Worm (Caenorhabditis elegans) whole organism, mixed stage, embryonic: ENCODE data around the gene saeg-1.

Source experiments
- M03D4.4 ChIP-seq: sonication (generic microtip); optimal IDR thresholded peaks from 2 replicates; lab custom pipeline; 2017; ENCODE audit warnings: mild to moderate bottlenecking, missing genetic modification characterization, missing compliant biosample characterization
- bed-3 ChIP-seq: fragments of 200-800 bp; sonication (Bioruptor generic); optimal IDR thresholded peaks from 3 replicates; lab custom pipeline; 2018; ENCODE audit warnings: mild to moderate bottlenecking, missing genetic modification characterization, moderate library complexity, missing compliant biosample characterization
- blmp-1 ChIP-seq: fragments of 150-350 bp; optimal IDR thresholded peaks from 2 replicates; lab custom pipeline; 2014; ENCODE audit warnings: missing biosample characterization, missing genetic modification characterization
- ceh-39 ChIP-seq: fragments of 150-350 bp; optimal IDR thresholded peaks from 2 replicates; lab custom pipeline; 2014; ENCODE audit warnings: missing biosample characterization, missing genetic modification characterization
- ceh-43 ChIP-seq: fragments of 200-800 bp; sonication (Bioruptor generic); optimal IDR thresholded peaks from 2 replicates; lab custom pipeline; 2018; ENCODE audit warnings: mild to moderate bottlenecking, missing genetic modification characterization, moderate library complexity, missing compliant biosample characterization
- ceh-83 ChIP-seq: fragments of 200-800 bp; sonication (Bioruptor generic); optimal IDR thresholded peaks from 2 replicates; lab custom pipeline; 2018; ENCODE audit warnings: mild to moderate bottlenecking, missing genetic modification characterization, missing compliant biosample characterization
- ces-1 ChIP-seq: fragments of 150-350 bp; optimal IDR thresholded peaks from 2 replicates; lab custom pipeline; 2014; ENCODE audit warnings: missing biosample characterization, missing genetic modification reagents, missing genetic modification characterization
- cnd-1 ChIP-seq: fragments of 200-800 bp; sonication (Bioruptor generic); optimal IDR thresholded peaks from 2 replicates; lab custom pipeline; 2018; ENCODE audit warnings: mild to moderate bottlenecking, missing genetic modification characterization, missing compliant biosample characterization
- drap-1 ChIP-seq: fragments of 200-800 bp; sonication (Bioruptor generic); optimal IDR thresholded peaks from 3 replicates; lab custom pipeline; 2018; ENCODE audit warnings: mild to moderate bottlenecking, missing genetic modification characterization, missing compliant biosample characterization
- elt-1 ChIP-seq: sonication (generic microtip); optimal IDR thresholded peaks from 2 replicates; lab custom pipeline; 2017; ENCODE audit warnings: missing genetic modification characterization, mild to moderate bottlenecking, missing compliant biosample characterization, antibody characterized with exemption, moderate library complexity, borderline replicate concordance; ENCODE audit not compliant: insufficient read depth
- elt-3 ChIP-seq: fragments of 150-350 bp; optimal IDR thresholded peaks from 2 replicates; lab custom pipeline; 2014; ENCODE audit warnings: missing biosample characterization, missing genetic modification characterization
- flh-1 ChIP-seq: fragments of 200-800 bp; sonication (Bioruptor generic); optimal IDR thresholded peaks from 2 replicates; lab custom pipeline; 2018; ENCODE audit warnings: mild to moderate bottlenecking, missing genetic modification characterization, moderate library complexity, missing compliant biosample characterization
- ham-2 ChIP-seq: fragments of 200-800 bp; sonication (Bioruptor generic); optimal IDR thresholded peaks from 2 replicates; lab custom pipeline; 2018; ENCODE audit warnings: mild to moderate bottlenecking, missing genetic modification characterization, missing compliant biosample characterization
- hlh-1 ChIP-seq: fragments of 150-350 bp; optimal IDR thresholded peaks from 2 replicates; lab custom pipeline; 2014; ENCODE audit warnings: missing biosample characterization, missing genetic modification reagents, missing genetic modification characterization
- lin-13 ChIP-seq: fragments of 150-350 bp; optimal IDR thresholded peaks from 2 replicates; lab custom pipeline; 2014; ENCODE audit warnings: missing biosample characterization, missing genetic modification characterization
- lin-32 ChIP-seq: fragments of 200-800 bp; sonication (Bioruptor generic); optimal IDR thresholded peaks from 2 replicates; lab custom pipeline; 2018; ENCODE audit warnings: mild to moderate bottlenecking, missing genetic modification characterization, missing compliant biosample characterization
- lsy-2 ChIP-seq: fragments of 150-350 bp; optimal IDR thresholded peaks from 2 replicates; lab custom pipeline; 2014; ENCODE audit warnings: missing biosample characterization, missing genetic modification characterization
- mab-5 ChIP-seq: fragments of 150-350 bp; optimal IDR thresholded peaks from 2 replicates; lab custom pipeline; 2014; ENCODE audit warnings: missing biosample characterization, missing genetic modification characterization
- mep-1 ChIP-seq: fragments of 150-350 bp; optimal IDR thresholded peaks from 2 replicates; lab custom pipeline; 2017; ENCODE audit warnings: missing biosample characterization, missing genetic modification reagents, missing genetic modification characterization, inconsistent platforms
- mls-2 ChIP-seq: sonication (generic microtip); optimal IDR thresholded peaks from 2 replicates; lab custom pipeline; 2016; ENCODE audit warnings: mild to moderate bottlenecking, missing genetic modification characterization, moderate library complexity, missing compliant biosample characterization
- nhr-12 ChIP-seq: fragments of 150-350 bp; optimal IDR thresholded peaks from 2 replicates; lab custom pipeline; 2014; ENCODE audit warnings: missing biosample characterization, missing genetic modification characterization
- nhr-2 ChIP-seq: fragments of 150-350 bp; optimal IDR thresholded peaks from 2 replicates; lab custom pipeline; 2014; ENCODE audit warnings: missing biosample characterization, missing genetic modification characterization
- nhr-237 ChIP-seq: fragments of 150-350 bp; optimal IDR thresholded peaks from 2 replicates; lab custom pipeline; 2014; ENCODE audit warnings: missing biosample characterization, missing genetic modification characterization
- nhr-28 ChIP-seq: fragments of 150-350 bp; optimal IDR thresholded peaks from 2 replicates; lab custom pipeline; 2014; ENCODE audit warnings: missing biosample characterization, missing genetic modification characterization
- nhr-76 ChIP-seq: sonication (generic microtip); optimal IDR thresholded peaks from 2 replicates; lab custom pipeline; 2017; ENCODE audit warnings: missing biosample characterization, missing genetic modification characterization
- pha-4 ChIP-seq: fragments of 150-350 bp; optimal IDR thresholded peaks from 2 replicates; lab custom pipeline; 2018; ENCODE audit warnings: missing biosample characterization, missing genetic modification reagents, missing genetic modification characterization
- sem-2 ChIP-seq: fragments of 200-800 bp; sonication (Bioruptor generic); optimal IDR thresholded peaks from 2 replicates; lab custom pipeline; 2018; ENCODE audit warnings: mild to moderate bottlenecking, missing genetic modification characterization, missing compliant biosample characterization
- snpc-4 ChIP-seq: fragments of 150-350 bp; optimal IDR thresholded peaks from 2 replicates; lab custom pipeline; 2014; ENCODE audit warnings: missing biosample characterization, missing genetic modification characterization
- sptf-1 ChIP-seq: sonication (generic microtip); optimal IDR thresholded peaks from 2 replicates; lab custom pipeline; 2017; ENCODE audit warnings: mild to moderate bottlenecking, missing genetic modification characterization, moderate library complexity, missing compliant biosample characterization
- tbx-8 ChIP-seq: fragments of 200-800 bp; sonication (Bioruptor generic); optimal IDR thresholded peaks from 2 replicates; lab custom pipeline; 2018; ENCODE audit warnings: mild to moderate bottlenecking, missing genetic modification characterization, moderate library complexity, missing compliant biosample characterization
- unc-120 ChIP-seq: sonication (generic microtip); optimal IDR thresholded peaks from 2 replicates; lab custom pipeline; 2017; ENCODE audit warnings: missing genetic modification characterization, missing compliant biosample characterization; ENCODE audit not compliant: poor library complexity, severe bottlenecking
- unc-39 ChIP-seq: fragments of 150-350 bp; optimal IDR thresholded peaks from 2 replicates; lab custom pipeline; 2014; ENCODE audit warnings: missing biosample characterization, missing genetic modification characterization
- unc-62 ChIP-seq: fragments of 150-350 bp; optimal IDR thresholded peaks from 2 replicates; lab custom pipeline; 2014; ENCODE audit warnings: missing biosample characterization, missing genetic modification reagents, missing genetic modification characterization
- zip-8 ChIP-seq: fragments of 150-350 bp; optimal IDR thresholded peaks from 2 replicates; lab custom pipeline; 2014; ENCODE audit warnings: missing biosample characterization, missing genetic modification characterization
- ztf-11 ChIP-seq: fragments of 150-350 bp; optimal IDR thresholded peaks from 2 replicates; lab custom pipeline; 2014; ENCODE audit warnings: missing biosample characterization, missing genetic modification characterization

saeg-1 gene

ce11 chrV:10897106-10897171 is 31.4 kb upstream of the saeg-1 start, which contains the start of gene sec-61.G:
Gene sec-61.G (minus strand): TSS chrV:10897143.
- TF ChIP-seq M03D4.4 (tag; lab: Kevin White, UChicago) (no peak), nhr-2 (tag; lab: Kevin White, UChicago) (no peak), lin-13 (tag; lab: Kevin White, UChicago) (no peak), nhr-76 (no peak), ces-1 (no peak), nhr-28 (no peak), ceh-39 (tag; lab: Kevin White, UChicago) (no peak), mep-1 (tag; lab: Kevin White, UChicago) (no peak), flh-1 (GFP tag; lab: Kevin White, UChicago) (no peak), elt-1 (tag; lab: Kevin White, UChicago) (no peak), nhr-237 (tag; lab: Kevin White, UChicago) (no peak), sptf-1 (tag; lab: Kevin White, UChicago) (no peak), unc-39 (no peak), ham-2 (GFP tag; lab: Kevin White, UChicago) (no peak), sem-2 (no peak), mab-5 (no peak)
- TF ChIP-seq, all 35 proteins: peak for 0

DNA sequence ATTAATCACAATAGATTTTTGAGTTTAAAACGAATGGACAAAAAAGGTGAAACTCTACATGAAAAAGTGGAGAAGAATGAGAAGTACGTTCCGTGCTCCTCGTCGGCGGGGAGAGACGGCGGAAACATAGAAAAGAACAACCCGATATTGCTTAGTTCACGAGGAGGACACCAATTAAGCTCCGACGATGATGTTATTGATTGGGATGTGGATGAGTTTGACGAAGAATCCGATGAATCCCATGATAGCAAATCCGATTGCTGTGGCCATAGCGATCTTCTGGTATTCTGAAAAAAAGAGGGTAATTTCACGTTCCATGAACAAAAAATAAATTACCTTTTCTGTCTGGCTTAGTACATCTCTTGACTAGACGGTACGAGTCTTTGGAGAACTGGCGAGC is 31.2 kb upstream of the saeg-1 start:
- no peak for TF ChIP-seq nhr-28
- TF ChIP-seq, all 35 proteins: peak for 0

DNA sequence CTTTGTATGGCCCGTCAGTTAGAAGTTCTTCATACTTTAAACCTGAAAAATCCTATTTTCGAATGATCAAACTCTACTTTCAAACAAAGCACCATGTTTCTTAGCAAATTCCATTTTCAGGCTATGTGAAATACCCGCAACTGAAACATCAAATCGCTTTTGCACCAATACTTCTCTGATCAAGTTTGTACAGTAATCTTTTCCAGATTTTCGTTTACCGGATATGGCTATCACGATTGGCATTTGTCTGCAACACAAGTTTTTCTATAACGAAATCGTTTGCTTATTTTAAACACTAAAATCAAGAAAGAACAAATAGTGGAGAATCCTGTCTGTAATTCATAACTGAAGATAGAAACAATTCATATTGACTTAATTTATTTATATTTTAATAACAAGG is 30.8 kb upstream of the saeg-1 start, which contains the start of gene F32D8.13:
TSS of gene F32D8.13 (minus strand) at position 249 of the 400 bp plus-strand sequence.
- TF ChIP-seq nhr-76, result no peak
- no peak for TF ChIP-seq nhr-237 (tag; lab: Kevin White, UChicago)
- TF ChIP-seq pha-4 (tag; lab: Kevin White, UChicago), result no peak
- no peak for TF ChIP-seq ceh-83 (GFP tag; lab: Kevin White, UChicago)
- TF ChIP-seq ceh-39 (tag; lab: Kevin White, UChicago), result no peak
- TF ChIP-seq cnd-1 (tag; lab: Kevin White, UChicago), result no peak
- TF ChIP-seq nhr-12, result no peak
- no peak for TF ChIP-seq hlh-1 (tag; lab: Kevin White, UChicago)
- no peak for TF ChIP-seq mab-5
- no peak for TF ChIP-seq unc-120 (tag; lab: Kevin White, UChicago)
- no peak for TF ChIP-seq elt-1 (tag; lab: Kevin White, UChicago)

ce11 chrV:10894601-10895000 is 29.1 kb upstream of the saeg-1 start, which contains the start of the genes F32D8.14 and F32D8.5:
Gene F32D8.14 (minus strand): TSS chrV:10894788.
Gene F32D8.5 (plus strand): TSS chrV:10894800.
- TF ChIP-seq nhr-12 (no peak), lsy-2 (tag; lab: Kevin White, UChicago) (peak; percentile 53), zip-8 (tag; lab: Kevin White, UChicago) (no peak), elt-3 (tag; lab: Kevin White, UChicago) (no peak), elt-1 (tag; lab: Kevin White, UChicago) (peak; percentile 37), hlh-1 (tag; lab: Kevin White, UChicago) (no peak), nhr-76 (no peak), flh-1 (GFP tag; lab: Kevin White, UChicago) (no peak), snpc-4 (tag; lab: Kevin White, UChicago) (no peak), cnd-1 (tag; lab: Kevin White, UChicago) (peak; percentile 7), lin-13 (tag; lab: Kevin White, UChicago) (peak; percentile 19), drap-1 (GFP tag; lab: Kevin White, UChicago) (no peak), M03D4.4 (tag; lab: Kevin White, UChicago) (no peak), sem-2 (no peak), nhr-28 (no peak), pha-4 (tag; lab: Kevin White, UChicago) (peak; percentile 76), lin-32 (GFP tag; lab: Kevin White, UChicago) (no peak), unc-39 (no peak), sptf-1 (tag; lab: Kevin White, UChicago) (peak; percentile 47), tbx-8 (GFP tag; lab: Kevin White, UChicago) (no peak), mab-5 (no peak), nhr-2 (tag; lab: Kevin White, UChicago) (no peak), bed-3 (GFP tag; lab: Kevin White, UChicago) (no peak), unc-62 (GFP tag; lab: Kevin White, UChicago) (peak; percentile 47), mls-2 (tag; lab: Kevin White, UChicago) (no peak), ceh-39 (tag; lab: Kevin White, UChicago) (peak; percentile 2), ceh-83 (GFP tag; lab: Kevin White, UChicago) (no peak), ces-1 (peak; percentile 65), ham-2 (GFP tag; lab: Kevin White, UChicago) (no peak), nhr-237 (tag; lab: Kevin White, UChicago) (peak; percentile 69), mep-1 (tag; lab: Kevin White, UChicago) (peak; percentile 60), blmp-1 (tag; lab: Kevin White, UChicago) (no peak), ztf-11 (tag; lab: Kevin White, UChicago) (no peak), ceh-43 (no peak), unc-120 (tag; lab: Kevin White, UChicago) (no peak)
